Fruit fly (Drosophila melanogaster): ENCODE data around the gene CG31668.
A peak's percentile ranks its signal among the peaks of the same experiment; 100 is the strongest.

The CG31668 gene

dm6 chr2L:2163568-2163953 is 42.4 kb downstream of the CG31668 start (continued):
- peak; percentile 78 for TF ChIP-seq wdn (GFP tag; IDR thresholded peaks at IDR 0.05)
- TF ChIP-seq CG12155 (GFP tag; optimal IDR thresholded peaks at IDR 0.05) = peak; percentile 69
- TF ChIP-seq Dfd (GFP tag; optimal IDR thresholded peaks at IDR 0.05) = no peak
- TF ChIP-seq sqz (GFP tag; optimal IDR thresholded peaks at IDR 0.05) = peak; percentile 79
- TF ChIP-seq CG17829 (tag; optimal IDR thresholded peaks at IDR 0.05) = peak; percentile 95
- TF ChIP-seq Elba2 (GFP tag; optimal IDR thresholded peaks at IDR 0.05) = peak; percentile 83
- TF ChIP-seq inv (GFP tag; IDR thresholded peaks at IDR 0.05; ENCODE audit: partially characterized antibody) = no peak
- peak; percentile 91 for TF ChIP-seq nom (GFP tag; optimal IDR thresholded peaks at IDR 0.05)
- TF ChIP-seq tap (tag; optimal IDR thresholded peaks at IDR 0.05) = peak; percentile 73
- peak; percentile 84 for TF ChIP-seq Bdp1 (GFP tag; optimal IDR thresholded peaks at IDR 0.05)
- TF ChIP-seq Rfx (GFP tag; IDR thresholded peaks at IDR 0.05) = peak; percentile 89
- TF ChIP-seq phol (tag; optimal IDR thresholded peaks at IDR 0.05) = peak; percentile 91
- TF ChIP-seq pita (GFP tag; optimal IDR thresholded peaks at IDR 0.05) = no peak
- TF ChIP-seq Mad (GFP tag; optimal IDR thresholded peaks at IDR 0.05) = peak; percentile 93
- TF ChIP-seq Ets97D (GFP tag; optimal IDR thresholded peaks at IDR 0.05) = peak; percentile 66
- TF ChIP-seq CG8281 (tag; optimal IDR thresholded peaks at IDR 0.05) = peak; percentile 67
- peak; percentile 22 for TF ChIP-seq CG13296 (GFP tag; optimal IDR thresholded peaks at IDR 0.05)
- TF ChIP-seq CG33213 (GFP tag; optimal IDR thresholded peaks at IDR 0.05) = peak; percentile 72
- peak; percentile 84 for TF ChIP-seq danr (GFP tag; IDR thresholded peaks at IDR 0.05)
- peak; percentile 63 for TF ChIP-seq maf-S (GFP tag; optimal IDR thresholded peaks at IDR 0.05)
- TF ChIP-seq Drgx (GFP tag; IDR thresholded peaks at IDR 0.05) = peak; percentile 91
- peak; percentile 94 for TF ChIP-seq CG32772 (GFP tag; IDR thresholded peaks at IDR 0.05)
- TF ChIP-seq CG4820 (GFP tag; optimal IDR thresholded peaks at IDR 0.05) = peak; percentile 89
- peak; percentile 90 for TF ChIP-seq ap (GFP tag; IDR thresholded peaks at IDR 0.05)
- TF ChIP-seq NfI (GFP tag; optimal IDR thresholded peaks at IDR 0.05) = peak; percentile 74
- TF ChIP-seq h (optimal IDR thresholded peaks at IDR 0.05) = no peak
- peak; percentile 64 for TF ChIP-seq CG13123 (GFP tag; optimal IDR thresholded peaks at IDR 0.05)
- TF ChIP-seq Nf-YC (tag; optimal IDR thresholded peaks at IDR 0.05) = peak; percentile 27
- TF ChIP-seq zfh2 (GFP tag; optimal IDR thresholded peaks at IDR 0.05) = peak; percentile 82
- TF ChIP-seq Eip74EF (GFP tag; optimal IDR thresholded peaks at IDR 0.05) = peak in 1 of 2 experiments; percentile 57
- no peak for TF ChIP-seq hth (optimal IDR thresholded peaks at IDR 0.05)
- TF ChIP-seq Pdp1 (GFP tag; optimal IDR thresholded peaks at IDR 0.05) = peak; percentile 69 to 91
- peak; percentile 89 for TF ChIP-seq CG2875 (GFP tag; optimal IDR thresholded peaks at IDR 0.05)
- TF ChIP-seq CG15479 (GFP tag; optimal IDR thresholded peaks at IDR 0.05) = peak; percentile 78
- peak; percentile 81 for TF ChIP-seq CG4707 (GFP tag; optimal IDR thresholded peaks at IDR 0.05)
- peak; percentile 96 for TF ChIP-seq CG16815 (GFP tag; optimal IDR thresholded peaks at IDR 0.05)
- peak; percentile 73 for TF ChIP-seq bowl (GFP tag; IDR thresholded peaks at IDR 0.05)
- peak; percentile 48 for TF ChIP-seq Hmx (GFP tag; optimal IDR thresholded peaks at IDR 0.05)
- peak; percentile 90 for TF ChIP-seq Ssrp (tag; optimal IDR thresholded peaks at IDR 0.05)
- peak; percentile 52 for TF ChIP-seq CG15514 (GFP tag; optimal IDR thresholded peaks at IDR 0.05)
- peak; percentile 88 for TF ChIP-seq Hr3 (GFP tag; optimal IDR thresholded peaks at IDR 0.05)
- TF ChIP-seq onecut (GFP tag; IDR thresholded peaks at IDR 0.05) = peak; percentile 87
- peak; percentile 79 for TF ChIP-seq nerfin-1 (tag; optimal IDR thresholded peaks at IDR 0.05)
- TF ChIP-seq Sox100B (GFP tag; optimal IDR thresholded peaks at IDR 0.05) = peak; percentile 77
- no peak for TF ChIP-seq CG34224 (GFP tag; IDR thresholded peaks at IDR 0.05; ENCODE audit: partially characterized antibody)
- peak; percentile 92 for TF ChIP-seq Rx (GFP tag; IDR thresholded peaks at IDR 0.05)
- TF ChIP-seq CG6791 (GFP tag; IDR thresholded peaks at IDR 0.05; ENCODE audit: partially characterized antibody) = 0 out of 3 replicates have a peak, but pooled peaks have one; percentile 14
- TF ChIP-seq dan (GFP tag; IDR thresholded peaks at IDR 0.05) = peak; percentile 96
- peak; percentile 78 for TF ChIP-seq her (GFP tag; optimal IDR thresholded peaks at IDR 0.05)
- peak; percentile 91 for TF ChIP-seq CG12391 (tag; optimal IDR thresholded peaks at IDR 0.05)
- peak; percentile 34 for TF ChIP-seq MESR4 (GFP tag; optimal IDR thresholded peaks at IDR 0.05)
- peak; percentile 45 for TF ChIP-seq CTCF (GFP tag; optimal IDR thresholded peaks at IDR 0.05)
